Worm (Caenorhabditis elegans) whole organism, mixed stage, embryonic: ENCODE measurements around the gene Y24F12A.1.

Experiments
- elt-1 ChIP-seq: sonication (generic microtip); optimal IDR thresholded peaks from 2 replicates; lab custom pipeline; 2017; ENCODE audit warnings: missing genetic modification characterization, mild to moderate bottlenecking, missing compliant biosample characterization, antibody characterized with exemption, moderate library complexity, borderline replicate concordance; ENCODE audit not compliant: insufficient read depth
- elt-3 ChIP-seq: fragments of 150-350 bp; optimal IDR thresholded peaks from 2 replicates; lab custom pipeline; 2014; ENCODE audit warnings: missing biosample characterization, missing genetic modification characterization
- lin-13 ChIP-seq: fragments of 150-350 bp; optimal IDR thresholded peaks from 2 replicates; lab custom pipeline; 2014; ENCODE audit warnings: missing biosample characterization, missing genetic modification characterization
- lsy-2 ChIP-seq: fragments of 150-350 bp; optimal IDR thresholded peaks from 2 replicates; lab custom pipeline; 2014; ENCODE audit warnings: missing biosample characterization, missing genetic modification characterization
- mep-1 ChIP-seq: fragments of 150-350 bp; optimal IDR thresholded peaks from 2 replicates; lab custom pipeline; 2017; ENCODE audit warnings: missing biosample characterization, missing genetic modification reagents, missing genetic modification characterization, inconsistent platforms
- nhr-12 ChIP-seq: fragments of 150-350 bp; optimal IDR thresholded peaks from 2 replicates; lab custom pipeline; 2014; ENCODE audit warnings: missing biosample characterization, missing genetic modification characterization
- nhr-2 ChIP-seq: fragments of 150-350 bp; optimal IDR thresholded peaks from 2 replicates; lab custom pipeline; 2014; ENCODE audit warnings: missing biosample characterization, missing genetic modification characterization
- nhr-237 ChIP-seq: fragments of 150-350 bp; optimal IDR thresholded peaks from 2 replicates; lab custom pipeline; 2014; ENCODE audit warnings: missing biosample characterization, missing genetic modification characterization
- nhr-28 ChIP-seq: fragments of 150-350 bp; optimal IDR thresholded peaks from 2 replicates; lab custom pipeline; 2014; ENCODE audit warnings: missing biosample characterization, missing genetic modification characterization
- pha-4 ChIP-seq: fragments of 150-350 bp; optimal IDR thresholded peaks from 2 replicates; lab custom pipeline; 2018; ENCODE audit warnings: missing biosample characterization, missing genetic modification reagents, missing genetic modification characterization
- snpc-4 ChIP-seq: fragments of 150-350 bp; optimal IDR thresholded peaks from 2 replicates; lab custom pipeline; 2014; ENCODE audit warnings: missing biosample characterization, missing genetic modification characterization
- sptf-1 ChIP-seq: sonication (generic microtip); optimal IDR thresholded peaks from 2 replicates; lab custom pipeline; 2017; ENCODE audit warnings: mild to moderate bottlenecking, missing genetic modification characterization, moderate library complexity, missing compliant biosample characterization
- unc-120 ChIP-seq: sonication (generic microtip); optimal IDR thresholded peaks from 2 replicates; lab custom pipeline; 2017; ENCODE audit warnings: missing genetic modification characterization, missing compliant biosample characterization; ENCODE audit not compliant: poor library complexity, severe bottlenecking
- ztf-11 ChIP-seq: fragments of 150-350 bp; optimal IDR thresholded peaks from 2 replicates; lab custom pipeline; 2014; ENCODE audit warnings: missing biosample characterization, missing genetic modification characterization

- TF ChIP-seq nhr-28 (tag; lab: Kevin White, UChicago) (no peak), nhr-237 (no peak), elt-3 (tag; lab: Kevin White, UChicago) (no peak), sptf-1 (no peak), mep-1 (tag; lab: Kevin White, UChicago) (no peak), pha-4 (tag; lab: Kevin White, UChicago) (no peak), lin-13 (tag; lab: Kevin White, UChicago) (no peak), elt-1 (tag; lab: Kevin White, UChicago) (no peak), unc-120 (tag; lab: Kevin White, UChicago) (no peak), lsy-2 (tag; lab: Kevin White, UChicago) (no peak), nhr-12 (tag; lab: Kevin White, UChicago) (no peak), nhr-2 (tag; lab: Kevin White, UChicago) (no peak), ztf-11 (no peak), snpc-4 (no peak)
These were observed 40.3 kb downstream of the Y24F12A.1 start for ce11 chrIV:11645354-11645753.
